Fruit fly (Drosophila melanogaster): ENCODE results near the gene CG16713.

DNA sequence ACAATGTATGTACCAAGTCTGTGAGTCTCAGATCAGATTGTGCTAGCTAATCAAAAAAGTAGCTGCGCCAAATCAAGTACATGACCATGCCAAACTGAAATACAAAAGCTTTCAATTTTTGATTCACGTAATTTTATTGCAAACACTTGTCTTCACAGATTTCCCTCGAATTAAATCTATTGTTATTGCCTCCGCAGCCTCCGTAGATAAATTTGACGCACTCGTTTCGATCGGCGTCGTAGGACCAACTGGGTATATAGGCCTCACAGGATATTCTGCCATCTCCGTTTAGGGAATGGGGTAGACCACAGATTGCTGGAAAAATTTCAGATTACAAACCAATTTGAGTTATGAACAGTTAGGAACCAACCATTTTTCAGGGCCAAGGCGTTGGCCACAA lies 291 bp downstream of the CG16713 start, which contains the start of gene CG43165:
- no peak for TF ChIP-seq fru (GFP tag; optimal IDR thresholded peaks at IDR 0.05)
- no peak for TF ChIP-seq lola (GFP tag; optimal IDR thresholded peaks at IDR 0.05)
